Worm (Caenorhabditis elegans): Measurements from ENCODE around the gene W04D12.1.

DNA sequence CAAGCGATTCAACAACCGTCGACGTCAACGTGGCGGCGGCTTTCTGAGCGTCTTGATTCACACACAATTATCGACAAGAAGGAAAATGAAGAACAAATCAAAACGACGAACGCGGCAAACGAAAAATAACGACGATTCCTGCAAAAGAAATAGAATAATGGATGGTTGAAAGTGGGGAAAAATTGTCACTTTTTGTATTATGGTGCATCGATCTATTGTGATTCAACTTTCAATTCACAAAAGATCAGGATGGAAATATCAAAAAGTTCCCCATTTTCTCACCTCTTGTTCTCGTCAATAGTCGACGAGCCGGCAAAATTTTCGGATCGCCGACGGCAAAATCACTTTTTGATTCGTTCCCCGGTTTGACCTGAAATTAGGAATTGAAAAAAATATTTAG is 3.4 kb upstream of the W04D12.1 start, which contains the start of the genes R12B2.13 and mdt-15:
- TF ChIP-seq lin-15B (tag; optimal IDR thresholded peaks at IDR 0.05) (no peak), nhr-11 (tag; optimal IDR thresholded peaks at IDR 0.05) (no peak), egl-27 (tag; optimal IDR thresholded peaks at IDR 0.05) (no peak), lin-39 (tag; optimal IDR thresholded peaks at IDR 0.05) (no peak), lin-35 (GFP tag; optimal IDR thresholded peaks at IDR 0.05) (no peak), nhr-90 (tag; optimal IDR thresholded peaks at IDR 0.05; ENCODE audit: poor library complexity) (no peak)
